Worm (Caenorhabditis elegans): Measurements from ENCODE around the gene ZK563.7.

DNA sequence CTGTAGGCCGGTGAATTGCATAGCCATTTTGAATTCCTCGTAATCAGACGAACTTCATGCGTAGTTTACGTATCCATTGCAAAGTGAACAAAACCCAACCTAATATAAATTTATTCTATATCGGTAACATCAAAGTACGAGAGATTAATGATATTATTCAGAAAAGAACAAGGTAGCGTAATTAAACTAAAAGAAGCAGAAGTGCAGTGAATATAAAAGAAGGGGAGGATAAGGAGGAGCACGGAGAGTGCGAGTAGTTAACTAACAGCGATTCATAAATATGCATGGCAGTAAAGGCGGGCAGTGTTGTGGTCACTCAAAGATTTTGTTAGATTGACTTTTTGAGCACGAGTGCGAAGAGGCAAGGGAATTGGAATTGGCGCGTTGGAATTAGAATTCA, 5.6 kb upstream of the ZK563.7 start, which contains the start of gene clc-3:
- no peak for TF ChIP-seq ceh-30 (tag; optimal IDR thresholded peaks at IDR 0.05)
- no peak for TF ChIP-seq elt-2 (tag; optimal IDR thresholded peaks at IDR 0.05)
